Worm (Caenorhabditis elegans) whole organism, mixed stage, embryonic: Measurements from ENCODE around the gene C38C3.6.
A peak's percentile ranks its signal among the peaks of the same experiment; 100 is the strongest.

ENCODE experiments used
- M03D4.4 ChIP-seq: sonication (generic microtip); optimal IDR thresholded peaks from 2 replicates; lab custom pipeline; 2017; ENCODE audit warnings: mild to moderate bottlenecking, missing genetic modification characterization, missing compliant biosample characterization
- bed-3 ChIP-seq: fragments of 200-800 bp; sonication (Bioruptor generic); optimal IDR thresholded peaks from 3 replicates; lab custom pipeline; 2018; ENCODE audit warnings: mild to moderate bottlenecking, missing genetic modification characterization, moderate library complexity, missing compliant biosample characterization
- blmp-1 ChIP-seq: fragments of 150-350 bp; optimal IDR thresholded peaks from 2 replicates; lab custom pipeline; 2014; ENCODE audit warnings: missing biosample characterization, missing genetic modification characterization
- ceh-39 ChIP-seq: fragments of 150-350 bp; optimal IDR thresholded peaks from 2 replicates; lab custom pipeline; 2014; ENCODE audit warnings: missing biosample characterization, missing genetic modification characterization
- ceh-43 ChIP-seq: fragments of 200-800 bp; sonication (Bioruptor generic); optimal IDR thresholded peaks from 2 replicates; lab custom pipeline; 2018; ENCODE audit warnings: mild to moderate bottlenecking, missing genetic modification characterization, moderate library complexity, missing compliant biosample characterization
- ceh-83 ChIP-seq: fragments of 200-800 bp; sonication (Bioruptor generic); optimal IDR thresholded peaks from 2 replicates; lab custom pipeline; 2018; ENCODE audit warnings: mild to moderate bottlenecking, missing genetic modification characterization, missing compliant biosample characterization
- ces-1 ChIP-seq: fragments of 150-350 bp; optimal IDR thresholded peaks from 2 replicates; lab custom pipeline; 2014; ENCODE audit warnings: missing biosample characterization, missing genetic modification reagents, missing genetic modification characterization
- cnd-1 ChIP-seq: fragments of 200-800 bp; sonication (Bioruptor generic); optimal IDR thresholded peaks from 2 replicates; lab custom pipeline; 2018; ENCODE audit warnings: mild to moderate bottlenecking, missing genetic modification characterization, missing compliant biosample characterization
- drap-1 ChIP-seq: fragments of 200-800 bp; sonication (Bioruptor generic); optimal IDR thresholded peaks from 3 replicates; lab custom pipeline; 2018; ENCODE audit warnings: mild to moderate bottlenecking, missing genetic modification characterization, missing compliant biosample characterization
- elt-1 ChIP-seq: sonication (generic microtip); optimal IDR thresholded peaks from 2 replicates; lab custom pipeline; 2017; ENCODE audit warnings: missing genetic modification characterization, mild to moderate bottlenecking, missing compliant biosample characterization, antibody characterized with exemption, moderate library complexity, borderline replicate concordance; ENCODE audit not compliant: insufficient read depth
- elt-3 ChIP-seq: fragments of 150-350 bp; optimal IDR thresholded peaks from 2 replicates; lab custom pipeline; 2014; ENCODE audit warnings: missing biosample characterization, missing genetic modification characterization
- flh-1 ChIP-seq: fragments of 200-800 bp; sonication (Bioruptor generic); optimal IDR thresholded peaks from 2 replicates; lab custom pipeline; 2018; ENCODE audit warnings: mild to moderate bottlenecking, missing genetic modification characterization, moderate library complexity, missing compliant biosample characterization
- ham-2 ChIP-seq: fragments of 200-800 bp; sonication (Bioruptor generic); optimal IDR thresholded peaks from 2 replicates; lab custom pipeline; 2018; ENCODE audit warnings: mild to moderate bottlenecking, missing genetic modification characterization, missing compliant biosample characterization
- hlh-1 ChIP-seq: fragments of 150-350 bp; optimal IDR thresholded peaks from 2 replicates; lab custom pipeline; 2014; ENCODE audit warnings: missing biosample characterization, missing genetic modification reagents, missing genetic modification characterization
- lin-13 ChIP-seq: fragments of 150-350 bp; optimal IDR thresholded peaks from 2 replicates; lab custom pipeline; 2014; ENCODE audit warnings: missing biosample characterization, missing genetic modification characterization
- lin-32 ChIP-seq: fragments of 200-800 bp; sonication (Bioruptor generic); optimal IDR thresholded peaks from 2 replicates; lab custom pipeline; 2018; ENCODE audit warnings: mild to moderate bottlenecking, missing genetic modification characterization, missing compliant biosample characterization
- lsy-2 ChIP-seq: fragments of 150-350 bp; optimal IDR thresholded peaks from 2 replicates; lab custom pipeline; 2014; ENCODE audit warnings: missing biosample characterization, missing genetic modification characterization
- mab-5 ChIP-seq: fragments of 150-350 bp; optimal IDR thresholded peaks from 2 replicates; lab custom pipeline; 2014; ENCODE audit warnings: missing biosample characterization, missing genetic modification characterization
- mep-1 ChIP-seq: fragments of 150-350 bp; optimal IDR thresholded peaks from 2 replicates; lab custom pipeline; 2017; ENCODE audit warnings: missing biosample characterization, missing genetic modification reagents, missing genetic modification characterization, inconsistent platforms
- mls-2 ChIP-seq: sonication (generic microtip); optimal IDR thresholded peaks from 2 replicates; lab custom pipeline; 2016; ENCODE audit warnings: mild to moderate bottlenecking, missing genetic modification characterization, moderate library complexity, missing compliant biosample characterization
- nhr-12 ChIP-seq: fragments of 150-350 bp; optimal IDR thresholded peaks from 2 replicates; lab custom pipeline; 2014; ENCODE audit warnings: missing biosample characterization, missing genetic modification characterization
- nhr-2 ChIP-seq: fragments of 150-350 bp; optimal IDR thresholded peaks from 2 replicates; lab custom pipeline; 2014; ENCODE audit warnings: missing biosample characterization, missing genetic modification characterization
- nhr-237 ChIP-seq: fragments of 150-350 bp; optimal IDR thresholded peaks from 2 replicates; lab custom pipeline; 2014; ENCODE audit warnings: missing biosample characterization, missing genetic modification characterization
- nhr-28 ChIP-seq: fragments of 150-350 bp; optimal IDR thresholded peaks from 2 replicates; lab custom pipeline; 2014; ENCODE audit warnings: missing biosample characterization, missing genetic modification characterization
- nhr-76 ChIP-seq: sonication (generic microtip); optimal IDR thresholded peaks from 2 replicates; lab custom pipeline; 2017; ENCODE audit warnings: missing biosample characterization, missing genetic modification characterization
- pha-4 ChIP-seq: fragments of 150-350 bp; optimal IDR thresholded peaks from 2 replicates; lab custom pipeline; 2018; ENCODE audit warnings: missing biosample characterization, missing genetic modification reagents, missing genetic modification characterization
- sem-2 ChIP-seq: fragments of 200-800 bp; sonication (Bioruptor generic); optimal IDR thresholded peaks from 2 replicates; lab custom pipeline; 2018; ENCODE audit warnings: mild to moderate bottlenecking, missing genetic modification characterization, missing compliant biosample characterization
- snpc-4 ChIP-seq: fragments of 150-350 bp; optimal IDR thresholded peaks from 2 replicates; lab custom pipeline; 2014; ENCODE audit warnings: missing biosample characterization, missing genetic modification characterization
- sptf-1 ChIP-seq: sonication (generic microtip); optimal IDR thresholded peaks from 2 replicates; lab custom pipeline; 2017; ENCODE audit warnings: mild to moderate bottlenecking, missing genetic modification characterization, moderate library complexity, missing compliant biosample characterization
- tbx-8 ChIP-seq: fragments of 200-800 bp; sonication (Bioruptor generic); optimal IDR thresholded peaks from 2 replicates; lab custom pipeline; 2018; ENCODE audit warnings: mild to moderate bottlenecking, missing genetic modification characterization, moderate library complexity, missing compliant biosample characterization
- unc-120 ChIP-seq: sonication (generic microtip); optimal IDR thresholded peaks from 2 replicates; lab custom pipeline; 2017; ENCODE audit warnings: missing genetic modification characterization, missing compliant biosample characterization; ENCODE audit not compliant: poor library complexity, severe bottlenecking
- unc-39 ChIP-seq: fragments of 150-350 bp; optimal IDR thresholded peaks from 2 replicates; lab custom pipeline; 2014; ENCODE audit warnings: missing biosample characterization, missing genetic modification characterization
- unc-62 ChIP-seq: fragments of 150-350 bp; optimal IDR thresholded peaks from 2 replicates; lab custom pipeline; 2014; ENCODE audit warnings: missing biosample characterization, missing genetic modification reagents, missing genetic modification characterization
- zip-8 ChIP-seq: fragments of 150-350 bp; optimal IDR thresholded peaks from 2 replicates; lab custom pipeline; 2014; ENCODE audit warnings: missing biosample characterization, missing genetic modification characterization
- ztf-11 ChIP-seq: fragments of 150-350 bp; optimal IDR thresholded peaks from 2 replicates; lab custom pipeline; 2014; ENCODE audit warnings: missing biosample characterization, missing genetic modification characterization

The C38C3.6 gene

DNA sequence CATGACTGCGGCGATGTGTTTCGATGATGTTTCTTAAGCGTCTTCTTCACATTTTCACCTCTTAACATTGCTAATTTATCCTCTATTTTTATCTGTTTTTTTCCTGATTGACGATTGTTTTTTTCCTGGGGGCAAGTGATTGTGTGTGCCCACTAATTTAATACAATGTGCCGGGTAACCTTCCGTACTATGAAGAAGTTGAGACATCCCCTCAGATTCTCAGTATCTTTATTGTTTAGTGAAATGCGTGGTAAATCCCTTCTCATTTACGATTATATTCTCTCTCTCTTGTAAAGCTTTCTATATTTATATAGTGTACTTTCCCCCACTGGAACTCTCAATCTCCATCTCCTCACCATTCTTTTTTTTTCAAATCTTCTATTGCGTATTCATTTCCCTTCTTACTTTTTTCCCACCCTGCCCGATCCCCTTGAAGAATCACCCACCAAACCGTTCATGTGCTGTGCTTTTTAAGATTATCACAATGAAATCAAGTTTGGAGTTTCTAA, 15.1 kb downstream of the C38C3.6 start:
- no peak for TF ChIP-seq drap-1 (GFP tag; lab: Kevin White, UChicago)
- TF ChIP-seq hlh-1 (tag; lab: Kevin White, UChicago) = no peak
- TF ChIP-seq nhr-76 (tag; lab: Kevin White, UChicago) = no peak
- no peak for TF ChIP-seq mls-2
- TF ChIP-seq lin-13 (tag; lab: Kevin White, UChicago) = no peak
- no peak for TF ChIP-seq flh-1 (GFP tag; lab: Kevin White, UChicago)
- no peak for TF ChIP-seq ceh-83 (GFP tag; lab: Kevin White, UChicago)
- no peak for TF ChIP-seq nhr-2
- no peak for TF ChIP-seq elt-3
- no peak for TF ChIP-seq blmp-1 (tag; lab: Kevin White, UChicago)
- no peak for TF ChIP-seq ztf-11
- TF ChIP-seq nhr-12 (tag; lab: Kevin White, UChicago) = no peak
- no peak for TF ChIP-seq unc-39
- no peak for TF ChIP-seq lin-32

DNA sequence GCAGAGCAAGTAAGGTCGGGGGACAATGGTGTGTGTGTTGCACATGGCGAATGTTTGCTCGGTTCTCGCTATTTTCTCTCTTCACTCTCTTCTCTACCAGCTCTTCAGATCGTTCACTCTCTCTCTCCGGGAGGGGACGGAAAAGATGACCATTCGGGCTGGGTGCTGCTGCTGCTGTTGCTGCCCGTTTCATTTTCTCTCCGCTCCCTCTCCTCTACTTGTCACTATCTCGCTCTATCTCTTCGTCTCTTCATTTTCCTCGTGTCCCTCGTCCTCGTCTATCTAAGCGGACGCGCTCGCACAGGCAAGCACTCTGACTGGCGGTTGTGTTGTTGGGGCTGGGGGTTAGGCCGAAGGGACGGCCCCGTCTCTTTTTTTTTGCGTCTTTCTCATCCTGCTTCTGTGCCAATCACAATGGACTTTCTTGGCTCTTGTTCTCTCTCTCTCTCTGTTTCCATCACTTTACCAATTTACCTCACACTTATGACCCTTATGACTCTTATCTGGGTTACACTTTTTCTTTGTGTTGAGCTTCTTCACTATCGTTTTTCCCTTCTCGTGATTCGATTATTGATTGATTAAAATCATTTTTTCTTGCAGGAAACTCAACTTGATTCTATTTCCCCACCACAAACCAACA, 16.8 kb downstream of the C38C3.6 start, which contains the start of the genes F53E2.2 and unc-60:
F53E2.2 (plus strand) TSS at position 601 of the 640 bp plus-strand sequence.
unc-60 (plus strand) TSS at position 601 of the 640 bp plus-strand sequence.
- TF ChIP-seq ham-2 (GFP tag; lab: Kevin White, UChicago) = peak; percentile 86
- TF ChIP-seq snpc-4 (tag; lab: Kevin White, UChicago) = no peak
- no peak for TF ChIP-seq nhr-28 (tag; lab: Kevin White, UChicago)
- peak; percentile 38 for TF ChIP-seq lsy-2 (tag; lab: Kevin White, UChicago)
- no peak for TF ChIP-seq nhr-12 (tag; lab: Kevin White, UChicago)
- no peak for TF ChIP-seq blmp-1 (tag; lab: Kevin White, UChicago)
- peak; percentile 26 for TF ChIP-seq cnd-1
- peak; percentile 74 for TF ChIP-seq pha-4 (tag; lab: Kevin White, UChicago)
- no peak for TF ChIP-seq ceh-43 (GFP tag; lab: Kevin White, UChicago)
- peak; percentile 61 for TF ChIP-seq mls-2
- peak; percentile 9 for TF ChIP-seq ztf-11
- TF ChIP-seq ceh-39 (tag; lab: Kevin White, UChicago) = no peak
- no peak for TF ChIP-seq flh-1 (GFP tag; lab: Kevin White, UChicago)
- peak; percentile 86 for TF ChIP-seq unc-62 (GFP tag; lab: Kevin White, UChicago)
- peak; percentile 51 for TF ChIP-seq mep-1
- TF ChIP-seq bed-3 (GFP tag; lab: Kevin White, UChicago) = no peak
- TF ChIP-seq M03D4.4 (tag; lab: Kevin White, UChicago) = peak; percentile 56
- no peak for TF ChIP-seq lin-32
- TF ChIP-seq lin-13 (tag; lab: Kevin White, UChicago) = peak; percentile 81
- TF ChIP-seq nhr-76 (tag; lab: Kevin White, UChicago) = no peak
- peak; percentile 65 for TF ChIP-seq hlh-1 (tag; lab: Kevin White, UChicago)
- peak; percentile 32 for TF ChIP-seq ces-1
- TF ChIP-seq sptf-1 (tag; lab: Kevin White, UChicago) = peak; percentile 75
- TF ChIP-seq sem-2 (GFP tag; lab: Kevin White, UChicago) = no peak
- TF ChIP-seq nhr-237 (tag; lab: Kevin White, UChicago) = no peak
- TF ChIP-seq elt-3 = no peak
- TF ChIP-seq unc-39 = no peak
- peak; percentile 94 for TF ChIP-seq unc-120 (tag; lab: Kevin White, UChicago)
- no peak for TF ChIP-seq tbx-8 (GFP tag; lab: Kevin White, UChicago)
- TF ChIP-seq ceh-83 (GFP tag; lab: Kevin White, UChicago) = no peak
- TF ChIP-seq zip-8 = no peak
- no peak for TF ChIP-seq mab-5
- TF ChIP-seq drap-1 (GFP tag; lab: Kevin White, UChicago) = peak; percentile 43
- no peak for TF ChIP-seq elt-1
- peak; percentile 49 for TF ChIP-seq nhr-2

DNA sequence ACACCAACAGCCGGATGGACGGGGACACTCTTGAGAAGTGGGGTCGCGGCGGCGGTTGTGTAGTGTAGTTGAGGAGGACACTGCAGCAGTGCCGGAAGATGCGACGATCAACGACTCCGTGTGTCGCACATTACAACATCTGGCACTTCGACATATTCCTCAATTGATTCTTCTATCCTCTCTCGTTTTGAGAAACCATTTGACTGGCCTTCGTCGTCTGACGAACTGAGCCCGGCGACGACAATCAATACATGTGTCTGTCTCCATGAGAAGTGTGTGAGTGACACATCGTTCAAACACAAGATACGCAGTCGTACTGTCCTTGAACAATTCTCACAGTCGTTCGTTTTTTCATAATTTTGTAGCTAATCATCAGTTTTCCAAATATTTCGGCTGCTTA, 18.8 kb downstream of the C38C3.6 start:
- TF ChIP-seq unc-62 (GFP tag; lab: Kevin White, UChicago) (peak; percentile 49), snpc-4 (tag; lab: Kevin White, UChicago) (no peak), cnd-1 (peak; percentile 16), ceh-83 (GFP tag; lab: Kevin White, UChicago) (no peak), hlh-1 (tag; lab: Kevin White, UChicago) (peak; percentile 10)
- TF ChIP-seq, all 35 proteins: peak for 3
